Worm (Caenorhabditis elegans) whole organism, dauer: Measurements from ENCODE around the gene dot-1.4.
A peak's percentile ranks its signal among the peaks of the same experiment; 100 is the strongest.

ENCODE experiments used
- unc-62 ChIP-seq: sonication (generic microtip); optimal IDR thresholded peaks from 2 replicates; lab custom pipeline; 2017; ENCODE audit warnings: missing biosample characterization, missing genetic modification reagents, missing genetic modification characterization

The dot-1.4 gene

ce11 chrX:11952129-11952528 lies 20.7 kb upstream of the dot-1.4 start:
- TF ChIP-seq unc-62 (GFP tag; lab: Kevin White, UChicago) = no peak

- no peak for TF ChIP-seq unc-62 (GFP tag; lab: Kevin White, UChicago)
Measured at ce11 chrX:11948184-11948894, 16.9 kb upstream of the dot-1.4 start, which contains the start of gene lsd-1. lsd-1 (plus strand) TSS chrX:11948844.

- TF ChIP-seq unc-62 (GFP tag; lab: Kevin White, UChicago) = no peak
Measured at ce11 chrX:11946788-11947463, 15.5 kb upstream of the dot-1.4 start, which contains the start of gene nfya-1. nfya-1 (minus strand) TSS chrX:11946838.

DNA sequence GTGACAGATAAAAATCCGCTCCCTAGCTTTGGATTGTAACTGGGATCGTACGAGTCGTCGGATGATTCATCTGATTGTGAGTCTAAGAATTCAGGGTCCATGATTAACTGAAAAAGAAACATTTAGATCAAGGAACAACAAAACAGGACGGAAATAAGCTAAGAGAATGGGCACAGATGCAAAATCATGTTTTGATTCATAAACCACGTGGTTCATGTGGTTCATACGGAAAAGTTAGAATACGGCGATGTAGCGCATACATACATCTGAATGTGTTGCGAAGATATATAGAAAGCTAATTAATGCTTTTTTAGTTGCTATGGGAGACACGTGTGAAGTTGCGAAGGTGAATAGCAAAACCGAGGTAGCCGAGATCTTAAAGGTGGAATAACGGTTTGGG lies 10.5 kb upstream of the dot-1.4 start, which contains the start of gene F55G7.3:
Gene F55G7.3 (minus strand): TSS at position 101 of the 400 bp plus-strand sequence.
- no peak for TF ChIP-seq unc-62 (GFP tag; lab: Kevin White, UChicago)

DNA sequence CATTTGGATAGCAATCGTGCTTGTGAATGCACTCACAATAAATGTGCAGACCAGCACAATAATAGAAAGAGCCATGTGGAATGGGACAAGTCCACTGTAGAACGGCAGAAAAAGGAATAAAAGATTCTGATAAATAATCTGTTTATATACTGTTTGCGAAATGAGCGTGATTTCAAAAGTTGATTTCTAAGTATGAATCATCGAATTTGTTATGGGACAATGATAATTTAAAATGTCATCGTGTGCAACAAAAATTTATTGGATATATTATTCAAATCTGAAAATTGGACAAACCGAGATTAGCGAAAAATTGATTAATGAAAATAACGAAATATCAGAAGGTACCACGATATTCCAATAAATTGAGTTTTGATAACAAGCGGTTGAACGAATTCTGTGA lies 7.4 kb upstream of the dot-1.4 start, which contains the start of gene F55G7.5:
Gene F55G7.5 (minus strand): TSS at position 101 of the 400 bp plus-strand sequence.
- no peak for TF ChIP-seq unc-62 (GFP tag; lab: Kevin White, UChicago)

DNA sequence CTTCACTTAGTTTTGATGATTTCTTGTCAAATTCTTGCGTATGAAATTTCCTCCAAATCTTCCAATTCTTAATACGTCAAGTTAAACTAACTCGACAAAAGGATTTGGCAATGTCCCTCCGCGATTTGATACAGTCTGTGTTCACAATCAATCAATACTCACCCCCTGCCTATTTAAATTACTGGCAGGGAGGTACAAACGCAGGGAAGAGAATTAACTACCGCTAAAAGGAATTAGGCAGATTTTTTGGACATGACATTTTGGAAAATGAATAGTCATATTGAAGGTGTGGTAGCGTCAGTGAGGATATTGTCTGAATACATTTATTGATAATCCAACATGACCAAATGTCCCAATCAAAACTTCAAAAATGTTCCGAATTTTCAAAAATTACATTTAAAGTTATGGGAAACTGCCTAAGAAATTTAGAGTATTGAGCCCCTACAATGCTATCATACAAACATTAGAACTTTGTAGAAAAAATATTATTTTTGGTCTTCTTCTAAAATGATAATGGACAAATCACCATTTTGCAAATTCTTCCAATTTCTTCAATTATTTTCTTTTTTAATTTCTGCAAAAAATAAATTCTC lies 6.0 kb upstream of the dot-1.4 start:
- TF ChIP-seq unc-62 (GFP tag; lab: Kevin White, UChicago) = peak; percentile 32

DNA sequence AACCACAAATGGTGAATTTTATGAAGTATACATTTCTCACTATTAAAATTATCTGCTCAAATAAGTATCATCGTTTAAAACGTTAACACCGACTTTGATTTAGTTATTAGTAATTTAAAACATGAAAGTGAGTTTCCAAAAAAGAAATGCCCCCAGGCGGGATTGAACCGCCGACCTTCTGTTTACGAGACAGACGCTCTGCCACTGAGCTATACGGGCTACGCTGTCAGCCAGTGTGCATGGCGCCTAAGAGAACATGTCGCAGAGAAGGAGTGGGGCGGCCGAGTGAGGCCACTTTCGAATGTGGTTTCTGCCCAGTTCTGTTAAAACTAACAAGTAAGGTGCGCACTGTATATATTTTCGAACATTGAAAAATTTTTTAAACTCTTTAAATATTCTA lies 3.5 kb upstream of the dot-1.4 start:
- no peak for TF ChIP-seq unc-62 (GFP tag; lab: Kevin White, UChicago)

ce11 chrX:11933547-11933946 lies 2.1 kb upstream of the dot-1.4 start:
- no peak for TF ChIP-seq unc-62 (GFP tag; lab: Kevin White, UChicago)

- TF ChIP-seq unc-62 (GFP tag; lab: Kevin White, UChicago) = no peak
Measured at ce11 chrX:11927585-11927984, 3.9 kb downstream of the dot-1.4 start, which contains the start of gene F55G7.4. F55G7.4 (plus strand) TSS chrX:11927885.

DNA sequence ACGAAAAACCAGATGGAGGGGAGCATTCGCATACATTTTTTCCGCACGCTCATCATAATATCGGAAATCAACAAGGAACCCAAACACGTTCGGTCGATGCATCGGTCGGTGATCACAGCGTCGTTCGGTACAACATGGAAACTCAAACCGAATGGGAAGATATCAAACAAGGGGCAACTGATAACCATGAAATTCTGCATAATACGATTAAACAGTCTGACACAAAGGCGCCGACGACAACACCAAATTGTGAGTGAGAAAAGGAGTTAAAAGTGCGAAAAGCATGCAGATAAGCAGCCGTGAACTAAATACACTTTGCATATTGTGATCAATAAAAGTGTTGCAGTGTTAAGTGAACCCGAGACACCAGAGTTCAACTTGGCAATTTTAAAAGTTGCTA lies 6.2 kb downstream of the dot-1.4 start:
- no peak for TF ChIP-seq unc-62 (GFP tag; lab: Kevin White, UChicago)

- no peak for TF ChIP-seq unc-62 (GFP tag; lab: Kevin White, UChicago)
Measured at ce11 chrX:11924158-11924557, 7.3 kb downstream of the dot-1.4 start, which contains the start of gene F55G7.1. F55G7.1 (plus strand) TSS chrX:11924433.

- TF ChIP-seq unc-62 (GFP tag; lab: Kevin White, UChicago) = no peak
Measured at ce11 chrX:11920723-11921283, 10.7 kb downstream of the dot-1.4 start, which contains the start of gene Y62H9A.14. Y62H9A.14 (plus strand) TSS chrX:11921233.

- TF ChIP-seq unc-62 (GFP tag; lab: Kevin White, UChicago) = no peak
Measured at ce11 chrX:11917994-11918393, 13.5 kb downstream of the dot-1.4 start, which contains the start of gene Y62H9A.16. Y62H9A.16 (plus strand) TSS chrX:11918294.

DNA sequence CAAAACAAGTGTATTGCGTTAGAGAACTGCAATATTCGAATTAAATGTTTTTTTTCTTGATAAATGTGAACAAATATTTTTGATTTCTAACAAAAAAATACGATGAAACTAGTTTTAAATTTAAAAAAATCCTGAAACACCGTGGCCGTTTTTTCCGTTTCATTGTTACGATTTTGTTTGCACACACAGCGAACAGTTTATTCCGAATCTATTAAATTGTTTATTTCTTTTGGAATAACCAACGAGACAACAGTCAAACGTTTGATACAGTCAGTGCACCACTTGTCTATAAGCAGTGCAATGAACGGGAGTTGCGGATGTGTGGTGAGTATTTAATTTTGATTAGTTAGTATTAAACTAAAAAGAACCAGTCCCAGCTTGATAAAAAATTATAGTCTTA lies 14.8 kb downstream of the dot-1.4 start, which contains the start of gene Y62H9A.13:
Gene Y62H9A.13 (plus strand): TSS at position 301 of the 400 bp plus-strand sequence.
- TF ChIP-seq unc-62 (GFP tag; lab: Kevin White, UChicago) = no peak

- TF ChIP-seq unc-62 (GFP tag; lab: Kevin White, UChicago) = no peak
Measured at ce11 chrX:11913824-11914223, 17.6 kb downstream of the dot-1.4 start, which contains the start of gene Y62H9A.12. Y62H9A.12 (plus strand) TSS chrX:11914124.
